Worm (Caenorhabditis elegans) whole organism, L4/young adult: ENCODE data around the gene C53D6.8.

Experiments
- W03F9.2 ChIP-seq: fragments of 150-350 bp; optimal IDR thresholded peaks from 2 replicates; lab custom pipeline; 2014; ENCODE audit warnings: missing biosample characterization, missing genetic modification characterization
- dao-5 ChIP-seq: sonication (generic microtip); optimal IDR thresholded peaks from 2 replicates; lab custom pipeline; 2016; ENCODE audit warnings: missing genotype, missing genetic modification characterization, moderate library complexity, missing compliant biosample characterization
- him-1 ChIP-seq: sonication (generic microtip); optimal IDR thresholded peaks from 2 replicates; lab custom pipeline; 2016; ENCODE audit warnings: missing genotype, missing genetic modification reagents, missing genetic modification characterization, missing compliant biosample characterization

DNA sequence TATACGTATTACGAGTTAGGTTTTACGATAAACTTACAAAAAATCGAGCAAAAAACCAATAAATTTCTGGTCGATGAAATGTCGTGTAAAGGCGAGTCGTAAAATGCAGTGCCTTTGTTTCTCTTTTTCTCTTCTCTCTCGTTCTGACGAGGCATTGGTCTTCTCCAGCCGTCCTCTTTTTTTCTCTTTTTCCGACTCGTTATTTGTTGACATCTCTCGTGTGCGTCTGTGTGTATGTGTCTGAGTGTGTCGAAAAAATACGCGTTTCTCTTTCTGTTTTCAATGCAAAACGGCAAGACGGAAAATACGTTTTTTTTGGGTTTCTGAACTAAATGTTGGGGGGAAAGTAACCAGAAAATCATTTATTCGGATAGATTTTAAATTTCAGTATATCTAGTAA lies 30.0 kb upstream of the C53D6.8 start, which contains the start of gene C53D6.6:
- TF ChIP-seq him-1 = no peak
- TF ChIP-seq W03F9.2 (tag; lab: Kevin White, UChicago) = no peak
- no peak for TF ChIP-seq dao-5 (tag; lab: Kevin White, UChicago)
